Fruit fly (Drosophila melanogaster) S2 (cell line): Measurements from ENCODE around the gene Drep4.

Source experiments
- CG8478 ChIP-seq: fragments of >200 bp; optimal IDR thresholded peaks from 2 replicates; lab custom pipeline; 2018
- CTCF ChIP-seq, 2 experiments: fragments of >200 bp; optimal IDR thresholded peaks; 2 replicates each; lab custom pipeline; 2018

DNA sequence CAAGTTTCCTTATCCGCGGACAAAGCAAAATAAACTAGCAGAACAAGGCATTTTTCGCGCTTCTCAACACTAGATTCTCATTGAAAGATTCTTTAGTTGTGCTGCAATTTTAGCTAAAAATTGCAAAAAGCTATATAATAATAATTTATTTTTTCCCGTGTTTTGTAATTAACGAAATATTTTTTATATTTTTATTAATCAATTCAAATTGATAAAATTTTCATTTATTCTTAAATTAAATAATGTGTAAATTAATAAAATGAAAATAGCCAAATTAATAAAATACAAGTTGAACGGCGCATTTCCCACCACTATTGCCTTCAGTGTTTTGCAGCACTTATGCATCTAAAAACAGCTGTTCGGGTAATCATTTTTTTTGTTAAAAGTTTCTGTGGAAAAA lies at the start of gene Drep4, which contains the start of gene Uvrag:
- TF ChIP-seq CTCF (optimal IDR thresholded peaks at IDR 0.05; lab: Kevin White, UChicago) (no peak), CG8478 (lab: Kevin White, UChicago) (no peak)
